Worm (Caenorhabditis elegans): ENCODE measurements around the gene slcr-46.3.
A peak's percentile ranks its signal among the peaks of the same experiment; 100 is the strongest.

Gene slcr-46.3

DNA sequence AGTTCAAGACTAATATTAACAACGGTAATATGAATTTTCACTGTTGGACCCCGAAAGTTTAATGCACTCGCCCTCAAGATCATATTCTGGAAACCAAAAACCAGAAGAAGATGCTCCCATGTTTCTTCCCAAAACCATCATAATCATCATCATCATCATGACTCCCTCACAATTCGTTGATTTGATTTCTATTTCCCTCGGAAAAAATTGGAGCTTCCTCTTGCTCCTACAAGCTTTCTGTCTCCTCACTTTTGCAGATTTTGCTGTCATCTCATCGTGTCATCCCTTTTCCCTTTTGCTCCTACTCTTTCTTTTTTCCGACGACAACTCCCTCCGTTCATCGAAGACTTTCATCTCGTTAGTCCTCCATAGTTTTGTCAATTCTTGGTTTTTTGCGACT, 48.1 kb upstream of the slcr-46.3 start, which contains the start of gene F46B6.2:
Gene F46B6.2, plus strand, starts transcription at position 316 of the 400 bp plus-strand sequence.
- TF ChIP-seq unc-86 (tag; optimal IDR thresholded peaks at IDR 0.05), result no peak
- peak; percentile 99 for TF ChIP-seq ces-1 (GFP tag; optimal IDR thresholded peaks at IDR 0.05)
- no peak for TF ChIP-seq lir-3 (tag; optimal IDR thresholded peaks at IDR 0.05; ENCODE audit: poor library complexity)
- TF ChIP-seq fkh-10 (GFP tag; optimal IDR thresholded peaks at IDR 0.05), result peak; percentile 56
- no peak for TF ChIP-seq nhr-11 (tag; optimal IDR thresholded peaks at IDR 0.05)

- TF ChIP-seq ztf-11 (tag; optimal IDR thresholded peaks at IDR 0.05) (no peak), alr-1 (tag; optimal IDR thresholded peaks at IDR 0.05; ENCODE audit: borderline replicate concordance) (no peak), unc-98 (GFP tag; IDR thresholded peaks at IDR 0.05) (no peak)
These were observed 47.4 kb upstream of the slcr-46.3 start for ce11 chrV:9771311-9771710.

DNA sequence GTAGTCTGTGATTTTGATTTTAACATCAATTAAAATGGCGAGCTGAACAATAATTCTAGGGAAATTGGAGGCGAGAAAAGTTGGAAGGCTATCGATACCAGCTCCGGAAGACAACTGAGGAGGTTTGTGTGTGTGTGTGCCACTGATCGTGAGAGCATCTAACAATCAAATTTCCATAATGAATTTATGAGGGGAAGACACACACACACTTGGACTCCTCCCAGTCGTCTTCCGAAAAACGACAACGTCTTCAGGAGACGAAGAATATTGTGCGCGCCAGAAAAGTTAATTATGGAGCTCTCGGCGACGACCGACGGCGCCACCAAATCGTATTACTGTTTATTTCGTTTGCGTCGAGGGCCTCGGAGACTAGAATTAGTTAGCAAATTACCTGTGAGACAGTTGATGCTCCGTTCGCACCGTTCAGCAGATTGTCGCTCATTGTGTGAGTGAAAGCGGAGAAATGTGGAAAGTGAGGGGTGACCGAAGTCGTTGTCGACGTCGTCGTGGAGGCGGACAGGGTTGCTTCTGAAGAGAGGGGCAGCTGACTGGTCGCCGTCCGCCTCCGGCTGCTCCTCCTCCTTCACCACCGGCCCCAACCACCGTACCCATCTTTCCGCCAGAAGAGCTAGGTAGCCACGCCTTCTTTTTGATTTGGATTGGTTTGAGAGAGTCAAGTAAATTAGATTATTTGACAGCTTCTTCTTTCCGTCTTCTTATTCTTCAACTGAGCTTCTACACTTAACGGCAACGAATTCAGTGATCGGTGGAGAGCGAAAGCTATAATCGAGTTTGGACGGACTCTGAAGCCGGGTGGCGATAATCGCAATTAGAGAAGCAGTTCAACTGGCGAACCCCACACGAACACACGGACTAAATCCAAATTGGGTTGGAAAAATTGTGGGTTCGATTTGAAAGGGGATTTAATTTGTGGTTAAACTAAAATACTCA, 45.2 kb upstream of the slcr-46.3 start, which contains the start of gene unc-42:
Gene unc-42, minus strand, starts transcription at position 564 of the 951 bp plus-strand sequence.
- peak; percentile 100 for TF ChIP-seq ces-1 (GFP tag; optimal IDR thresholded peaks at IDR 0.05)
- TF ChIP-seq ceh-82 (tag; optimal IDR thresholded peaks at IDR 0.05), result peak in 1 of 3 experiments; percentile 28
- TF ChIP-seq lin-14 (GFP tag; optimal IDR thresholded peaks at IDR 0.05), result peak; percentile 80
- TF ChIP-seq efl-1 (optimal IDR thresholded peaks at IDR 0.05), result no peak
- peak in 1 of 2 experiments; percentile 76 for TF ChIP-seq efl-1 (GFP tag; optimal IDR thresholded peaks at IDR 0.05 in 1 of 2)
- peak; percentile 88 for TF ChIP-seq fkh-10 (GFP tag; optimal IDR thresholded peaks at IDR 0.05)
- no peak for TF ChIP-seq pqm-1 (tag; optimal IDR thresholded peaks at IDR 0.05)
- peak; percentile 16 for TF ChIP-seq swsn-7 (tag; optimal IDR thresholded peaks at IDR 0.05)
- TF ChIP-seq nhr-71 (tag; optimal IDR thresholded peaks at IDR 0.05), result peak; percentile 30
- TF ChIP-seq tbx-2 (tag; optimal IDR thresholded peaks at IDR 0.05), result peak; percentile 35
- no peak for TF ChIP-seq ceh-88 (GFP tag; IDR thresholded peaks at IDR 0.05)
- TF ChIP-seq lsy-2 (tag; optimal IDR thresholded peaks at IDR 0.05), result peak in 1 of 2 experiments; percentile 53
- TF ChIP-seq mef-2 (tag; optimal IDR thresholded peaks at IDR 0.05), result no peak
- TF ChIP-seq nhr-47 (tag; optimal IDR thresholded peaks at IDR 0.05), result peak; percentile 50

ce11 chrV:9767941-9768340, 44.0 kb upstream of the slcr-46.3 start:
- TF ChIP-seq efl-1 (optimal IDR thresholded peaks at IDR 0.05) (no peak), efl-1 (GFP tag; optimal IDR thresholded peaks at IDR 0.05 in 1 of 2) (peak in 1 of 2 experiments; percentile 58), blmp-1 (tag; optimal IDR thresholded peaks at IDR 0.05) (no peak), ces-1 (GFP tag; optimal IDR thresholded peaks at IDR 0.05) (peak; percentile 97), fkh-10 (GFP tag; optimal IDR thresholded peaks at IDR 0.05) (peak; percentile 34), lin-14 (GFP tag; optimal IDR thresholded peaks at IDR 0.05) (peak; percentile 22), C16A3.4 (tag; optimal IDR thresholded peaks at IDR 0.05) (no peak), hlh-4 (tag; optimal IDR thresholded peaks at IDR 0.05) (no peak)

ce11 chrV:9765622-9766021, 41.7 kb upstream of the slcr-46.3 start:
- peak; percentile 48 to 85 for TF ChIP-seq lsy-2 (tag; optimal IDR thresholded peaks at IDR 0.05)
- no peak for TF ChIP-seq fos-1 (tag; optimal IDR thresholded peaks at IDR 0.05)
- no peak for TF ChIP-seq ceh-8 (GFP tag; optimal IDR thresholded peaks at IDR 0.05)
- no peak for TF ChIP-seq hlh-17 (GFP tag; optimal IDR thresholded peaks at IDR 0.05; ENCODE audit: borderline replicate concordance)
- TF ChIP-seq unc-62 (GFP tag; optimal IDR thresholded peaks at IDR 0.05), result no peak
- TF ChIP-seq fkh-10 (GFP tag; optimal IDR thresholded peaks at IDR 0.05), result peak; percentile 98
- TF ChIP-seq blmp-1 (tag; optimal IDR thresholded peaks at IDR 0.05), result no peak
- TF ChIP-seq nhr-85 (tag), result no peak
- TF ChIP-seq zag-1 (tag; optimal IDR thresholded peaks at IDR 0.05), result no peak
- no peak for TF ChIP-seq xbp-1 (tag; optimal IDR thresholded peaks at IDR 0.05)
- TF ChIP-seq unc-30 (tag; optimal IDR thresholded peaks at IDR 0.05), result no peak
- no peak for TF ChIP-seq hpl-2 (GFP tag; optimal IDR thresholded peaks at IDR 0.05)
- TF ChIP-seq tbx-2 (tag; optimal IDR thresholded peaks at IDR 0.05), result peak; percentile 17
- no peak for TF ChIP-seq sup-37 (GFP tag; optimal IDR thresholded peaks at IDR 0.05)
- TF ChIP-seq snpc-4 (tag; optimal IDR thresholded peaks at IDR 0.05), result no peak
- TF ChIP-seq nhr-71 (tag; optimal IDR thresholded peaks at IDR 0.05), result peak; percentile 42
- TF ChIP-seq unc-86 (tag; optimal IDR thresholded peaks at IDR 0.05), result no peak
- no peak for TF ChIP-seq unc-130 (tag; optimal IDR thresholded peaks at IDR 0.05)
- TF ChIP-seq nhr-47 (tag; optimal IDR thresholded peaks at IDR 0.05), result peak; percentile 30
- TF ChIP-seq C34B4.2 (tag; optimal IDR thresholded peaks at IDR 0.05), result no peak
- no peak for TF ChIP-seq nhr-20 (tag; optimal IDR thresholded peaks at IDR 0.05)
- no peak for TF ChIP-seq vab-15 (tag; optimal IDR thresholded peaks at IDR 0.05)
- no peak for TF ChIP-seq nhr-77 (tag; optimal IDR thresholded peaks at IDR 0.05)
- no peak for TF ChIP-seq lin-15B (tag; optimal IDR thresholded peaks at IDR 0.05)
- TF ChIP-seq rnt-1 (tag; optimal IDR thresholded peaks at IDR 0.05), result no peak
- no peak for TF ChIP-seq nhr-12 (tag; optimal IDR thresholded peaks at IDR 0.05)
- no peak for TF ChIP-seq unc-98 (GFP tag; IDR thresholded peaks at IDR 0.05)
